ENCODE assay signal across 5 fruit fly cellular contexts in the genomic region with DNA sequence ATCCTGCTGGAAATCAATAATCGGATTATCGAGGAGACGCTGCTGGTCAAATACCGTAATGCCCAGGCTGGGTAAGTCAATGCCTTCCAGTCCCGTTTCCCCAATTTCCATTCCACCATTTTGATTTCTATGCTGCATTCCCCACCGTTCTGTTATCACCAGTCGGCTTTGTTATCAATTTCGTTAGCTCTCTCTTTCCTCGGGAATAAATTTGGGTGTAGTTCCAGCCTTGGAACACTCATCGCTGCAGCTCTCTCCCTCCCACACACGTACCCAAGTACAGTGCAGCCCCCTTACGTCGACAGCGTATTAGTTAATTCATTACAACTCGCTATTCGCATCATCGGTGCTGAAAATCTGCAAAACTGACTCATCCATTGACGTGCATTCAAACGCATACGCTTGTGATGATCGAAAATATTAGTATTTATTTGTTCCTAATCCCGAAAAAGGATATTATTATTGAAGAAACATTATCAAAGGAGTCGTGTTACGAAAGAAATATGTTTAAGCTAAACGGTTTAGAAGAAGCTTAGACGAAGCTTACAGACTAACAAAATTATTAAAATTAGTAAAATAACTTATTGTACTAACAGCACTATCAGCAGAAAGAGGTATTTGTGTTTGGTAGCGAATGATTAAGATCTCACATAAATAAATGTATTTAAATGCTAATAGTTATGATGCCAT.
TF ChIP-seq lines count a peak whose summit lies in the region.

No protein-coding gene starts in this region.

- no peak for TF ChIP-seq CTCF in whole organism, embryonic (GFP tag; optimal IDR thresholded peaks at IDR 0.05; lab: Kevin White, UChicago)

TF ChIP-seq in whole organism, adult, 20 proteins besides CTCF, POLR2A, EP300 and RAD21 (continues in another document):
- TF ChIP-seq bab1 (GFP tag; optimal IDR thresholded peaks at IDR 0.05; lab: Kevin White, UChicago) (no peak), CG33017 (tag; optimal IDR thresholded peaks at IDR 0.05; lab: Kevin White, UChicago) (no peak), cic (GFP tag; optimal IDR thresholded peaks at IDR 0.05; lab: Kevin White, UChicago) (peak; percentile 44), CG7101 (tag; optimal IDR thresholded peaks at IDR 0.05; lab: Kevin White, UChicago) (peak; percentile 1), Clk (GFP tag; optimal IDR thresholded peaks at IDR 0.05; lab: Kevin White, UChicago) (no peak), tj (GFP tag; optimal IDR thresholded peaks at IDR 0.05; lab: Kevin White, UChicago) (no peak), Crg-1 (GFP tag; optimal IDR thresholded peaks at IDR 0.05; lab: Kevin White, UChicago) (no peak), Hr96 (GFP tag; optimal IDR thresholded peaks at IDR 0.05; lab: Kevin White, UChicago) (no peak), pad (GFP tag; optimal IDR thresholded peaks at IDR 0.05; lab: Kevin White, UChicago) (peak; percentile 98), CG5204 (GFP tag; optimal IDR thresholded peaks at IDR 0.05; lab: Kevin White, UChicago) (peak; percentile 35), Mnt (GFP tag; optimal IDR thresholded peaks at IDR 0.05; lab: Kevin White, UChicago) (no peak), kay (GFP tag; lab: Kevin White, UChicago; ENCODE audit: borderline replicate concordance) (peak; percentile 94), CG14711 (tag; optimal IDR thresholded peaks at IDR 0.05; lab: Kevin White, UChicago) (no peak), CG11617 (GFP tag; optimal IDR thresholded peaks at IDR 0.05; lab: Kevin White, UChicago) (no peak), toe (GFP tag; optimal IDR thresholded peaks at IDR 0.05; lab: Kevin White, UChicago) (no peak), CG1620 (GFP tag; optimal IDR thresholded peaks at IDR 0.05; lab: Kevin White, UChicago) (no peak), CG7045 (GFP tag; optimal IDR thresholded peaks at IDR 0.05; lab: Kevin White, UChicago) (peak; percentile 26)

TF ChIP-seq in whole organism, embryonic, 481 proteins besides CTCF, POLR2A, EP300 and RAD21 (continues in another document):
- TF ChIP-seq D (optimal IDR thresholded peaks at IDR 0.05; lab: Kevin White, UChicago) = no peak
- TF ChIP-seq D (GFP tag; optimal IDR thresholded peaks at IDR 0.05; lab: Kevin White, UChicago) = no peak
- no peak for TF ChIP-seq CG10565 (GFP tag; optimal IDR thresholded peaks at IDR 0.05; lab: Kevin White, UChicago)
- TF ChIP-seq sug (tag; optimal IDR thresholded peaks at IDR 0.05; lab: Kevin White, UChicago) = peak; percentile 86
- no peak for TF ChIP-seq Lpt (GFP tag; optimal IDR thresholded peaks at IDR 0.05; lab: Kevin White, UChicago)
- TF ChIP-seq Sox100B (GFP tag; optimal IDR thresholded peaks at IDR 0.05; lab: Kevin White, UChicago) = peak; percentile 22
- no peak for TF ChIP-seq pan (optimal IDR thresholded peaks at IDR 0.05; lab: Kevin White, UChicago)
- TF ChIP-seq pan (GFP tag; optimal IDR thresholded peaks at IDR 0.05 in 1 of 2, IDR thresholded peaks at IDR 0.05 in 1 of 2) = peak in 1 of 2 experiments; percentile 44
- TF ChIP-seq chif (GFP tag; optimal IDR thresholded peaks at IDR 0.05; lab: Kevin White, UChicago) = no peak
- TF ChIP-seq CG7987 (GFP tag; optimal IDR thresholded peaks at IDR 0.05; lab: Kevin White, UChicago) = no peak
- TF ChIP-seq zfh1 (GFP tag; IDR thresholded peaks at IDR 0.05; lab: Robert Waterston, UW) = no peak
- no peak for TF ChIP-seq bowl (GFP tag; IDR thresholded peaks at IDR 0.05; lab: Robert Waterston, UW)
- no peak for TF ChIP-seq jigr1 (GFP tag; IDR thresholded peaks at IDR 0.05; lab: Robert Waterston, UW)
- TF ChIP-seq Meics (GFP tag; optimal IDR thresholded peaks at IDR 0.05; lab: Kevin White, UChicago) = peak; percentile 39
- no peak for TF ChIP-seq CG1024 (GFP tag; IDR thresholded peaks at IDR 0.05; lab: Robert Waterston, UW)
- no peak for TF ChIP-seq MTF-1 (GFP tag; optimal IDR thresholded peaks at IDR 0.05; lab: Kevin White, UChicago; ENCODE audit: borderline replicate concordance)
- no peak for TF ChIP-seq Side (GFP tag; optimal IDR thresholded peaks at IDR 0.05; lab: Kevin White, UChicago)

TF ChIP-seq in whole organism, prepupa, 60 proteins besides CTCF, POLR2A, EP300 and RAD21 (continues in another document):
- TF ChIP-seq CG6792 (GFP tag; optimal IDR thresholded peaks at IDR 0.05; lab: Kevin White, UChicago) (no peak), esn (GFP tag; optimal IDR thresholded peaks at IDR 0.05; lab: Kevin White, UChicago) (peak; percentile 41), Lpt (GFP tag; optimal IDR thresholded peaks at IDR 0.05; lab: Kevin White, UChicago) (no peak), pdm3 (GFP tag; optimal IDR thresholded peaks at IDR 0.05; lab: Kevin White, UChicago) (peak; percentile 5), Eip93F (GFP tag; optimal IDR thresholded peaks at IDR 0.05; lab: Kevin White, UChicago) (peak; percentile 24), CG31627 (GFP tag; optimal IDR thresholded peaks at IDR 0.05; lab: Kevin White, UChicago) (peak; percentile 33), Hr4 (GFP tag; optimal IDR thresholded peaks at IDR 0.05; lab: Kevin White, UChicago) (no peak), achi (GFP tag; optimal IDR thresholded peaks at IDR 0.05; lab: Kevin White, UChicago) (no peak), CG15336 (GFP tag; IDR thresholded peaks at IDR 0.05; lab: Robert Waterston, UW) (peak; percentile 26; the same call in 1 of the 2 replicates), Met (GFP tag; optimal IDR thresholded peaks at IDR 0.05; lab: Kevin White, UChicago) (peak; percentile 34), svp (GFP tag; lab: Kevin White, UChicago) (no peak), eg (GFP tag; IDR thresholded peaks at IDR 0.05; lab: Robert Waterston, UW) (peak; percentile 19; the same call in 2 of the 3 replicates), CG6808 (GFP tag; optimal IDR thresholded peaks at IDR 0.05; lab: Kevin White, UChicago) (no peak), vri (GFP tag; optimal IDR thresholded peaks at IDR 0.05; lab: Kevin White, UChicago) (peak; percentile 60), Sox14 (GFP tag; optimal IDR thresholded peaks at IDR 0.05; lab: Kevin White, UChicago) (no peak), Eip78C (GFP tag; lab: Kevin White, UChicago) (peak; percentile 74), fkh (GFP tag; optimal IDR thresholded peaks at IDR 0.05; lab: Kevin White, UChicago) (no peak), CG8319 (GFP tag; optimal IDR thresholded peaks at IDR 0.05; lab: Kevin White, UChicago) (no peak)

TF ChIP-seq in whole organism, pupa, 21 proteins besides CTCF, POLR2A, EP300 and RAD21:
- TF ChIP-seq CG10348 (GFP tag; IDR thresholded peaks at IDR 0.05; lab: Robert Waterston, UW) = no peak
- no peak for TF ChIP-seq CG12605 (GFP tag; IDR thresholded peaks at IDR 0.05; lab: Robert Waterston, UW)
- peak; percentile 14 for TF ChIP-seq D1 (tag; optimal IDR thresholded peaks at IDR 0.05; lab: Kevin White, UChicago)
- no peak for TF ChIP-seq Pif1A (GFP tag; optimal IDR thresholded peaks at IDR 0.05; lab: Kevin White, UChicago)
- TF ChIP-seq Pif1B (GFP tag; optimal IDR thresholded peaks at IDR 0.05; lab: Kevin White, UChicago) = no peak
- no peak for TF ChIP-seq CG9948 (tag; optimal IDR thresholded peaks at IDR 0.05; lab: Kevin White, UChicago)
- TF ChIP-seq EcR (GFP tag; optimal IDR thresholded peaks at IDR 0.05; lab: Kevin White, UChicago) = no peak
- no peak for TF ChIP-seq gl (tag; optimal IDR thresholded peaks at IDR 0.05; lab: Kevin White, UChicago)

TF ChIP-seq in whole organism, wandering third instar larva, 38 proteins besides CTCF, POLR2A, EP300 and RAD21:
- TF ChIP-seq fru (GFP tag; optimal IDR thresholded peaks at IDR 0.05; lab: Kevin White, UChicago) (peak; percentile 46), pan (optimal IDR thresholded peaks at IDR 0.05; lab: Kevin White, UChicago) (no peak), jim (GFP tag; optimal IDR thresholded peaks at IDR 0.05; lab: Kevin White, UChicago) (no peak), h (GFP tag; optimal IDR thresholded peaks at IDR 0.05; lab: Kevin White, UChicago) (peak; percentile 12), Rel (GFP tag; optimal IDR thresholded peaks at IDR 0.05; lab: Kevin White, UChicago) (no peak), Rel (tag; optimal IDR thresholded peaks at IDR 0.05; lab: Kevin White, UChicago) (no peak), CG9705 (GFP tag; optimal IDR thresholded peaks at IDR 0.05; lab: Kevin White, UChicago) (no peak), Dif (GFP tag; optimal IDR thresholded peaks at IDR 0.05; lab: Kevin White, UChicago; ENCODE audit: partially characterized antibody) (no peak), GATAd (GFP tag; optimal IDR thresholded peaks at IDR 0.05; lab: Kevin White, UChicago) (peak; percentile 86), Vsx2 (GFP tag; optimal IDR thresholded peaks at IDR 0.05; lab: Kevin White, UChicago; ENCODE audit: partially characterized antibody) (no peak), foxo (GFP tag; optimal IDR thresholded peaks at IDR 0.05; lab: Kevin White, UChicago) (peak in 1 of 2 experiments; percentile 38), Jra (GFP tag; optimal IDR thresholded peaks at IDR 0.05; lab: Kevin White, UChicago) (no peak), Dfd (GFP tag; optimal IDR thresholded peaks at IDR 0.05; lab: Kevin White, UChicago) (no peak), rgr (GFP tag; optimal IDR thresholded peaks at IDR 0.05; lab: Kevin White, UChicago) (no peak), Myc (optimal IDR thresholded peaks at IDR 0.05; lab: Kevin White, UChicago) (no peak), HLH106 (tag; optimal IDR thresholded peaks at IDR 0.05; lab: Kevin White, UChicago) (peak; percentile 33), Hnf4 (GFP tag; optimal IDR thresholded peaks at IDR 0.05; lab: Kevin White, UChicago) (peak; percentile 18), dsf (GFP tag; optimal IDR thresholded peaks at IDR 0.05; lab: Kevin White, UChicago; ENCODE audit: borderline replicate concordance) (no peak), CG32264 (GFP tag; optimal IDR thresholded peaks at IDR 0.05; lab: Kevin White, UChicago) (no peak), woc (GFP tag; optimal IDR thresholded peaks at IDR 0.05; lab: Kevin White, UChicago) (peak; percentile 7), usp (GFP tag; optimal IDR thresholded peaks at IDR 0.05; lab: Kevin White, UChicago) (no peak), ey (GFP tag; optimal IDR thresholded peaks at IDR 0.05; lab: Kevin White, UChicago) (peak; percentile 23), sage (GFP tag; optimal IDR thresholded peaks at IDR 0.05; lab: Kevin White, UChicago) (peak; percentile 18), sv (GFP tag; optimal IDR thresholded peaks at IDR 0.05; lab: Kevin White, UChicago) (no peak), psq (GFP tag; optimal IDR thresholded peaks at IDR 0.05; lab: Kevin White, UChicago) (peak; percentile 65), br (GFP tag; optimal IDR thresholded peaks at IDR 0.05; lab: Kevin White, UChicago) (no peak), Mio (GFP tag; optimal IDR thresholded peaks at IDR 0.05; lab: Kevin White, UChicago) (no peak), tai (GFP tag; optimal IDR thresholded peaks at IDR 0.05; lab: Kevin White, UChicago) (no peak), brk (GFP tag; optimal IDR thresholded peaks at IDR 0.05; lab: Kevin White, UChicago) (peak; percentile 16)
